Worm (Caenorhabditis elegans): ENCODE data around the gene C24A3.4.

The C24A3.4 gene

ce11 chrX:8969111-8970048, 22.8 kb upstream of the C24A3.4 start (continued):
- TF ChIP-seq ceh-91 (GFP tag; IDR thresholded peaks at IDR 0.05), result no peak
- TF ChIP-seq nfya-2 (GFP tag; IDR thresholded peaks at IDR 0.05), result no peak
- TF ChIP-seq zim-3 (tag; optimal IDR thresholded peaks at IDR 0.05), result no peak
- no peak for TF ChIP-seq madf-6 (GFP tag; IDR thresholded peaks at IDR 0.05)
- TF ChIP-seq tbp1 (GFP tag; optimal IDR thresholded peaks at IDR 0.05), result peak; percentile 87
- TF ChIP-seq ama-1 (optimal IDR thresholded peaks at IDR 0.05), result no peak
- TF ChIP-seq ama-1 (GFP tag; optimal IDR thresholded peaks at IDR 0.05), result peak in 1 of 2 experiments; percentile 27
- no peak for TF ChIP-seq madf-10 (tag; optimal IDR thresholded peaks at IDR 0.05)
- TF ChIP-seq hmg-1.2 (GFP tag; IDR thresholded peaks at IDR 0.05), result peak; percentile 72
- no peak for TF ChIP-seq Y53G8AR.9 (GFP tag; conservative IDR thresholded peaks at IDR 0.05)
- TF ChIP-seq egrh-3 (GFP tag; IDR thresholded peaks at IDR 0.05), result no peak
- no peak for TF ChIP-seq Y95B8A.8 (GFP tag; IDR thresholded peaks at IDR 0.05)
- no peak for TF ChIP-seq B0035.1 (tag; optimal IDR thresholded peaks at IDR 0.05)
- peak; percentile 84 for TF ChIP-seq D2030.7 (GFP tag; IDR thresholded peaks at IDR 0.05)
- TF ChIP-seq T07F8.4 (tag; optimal IDR thresholded peaks at IDR 0.05), result peak; percentile 49
- peak; percentile 76; the same call in 1 of the 2 replicates for TF ChIP-seq pbrm-1 (GFP tag; IDR thresholded peaks at IDR 0.05)
- TF ChIP-seq K11D2.4 (GFP tag; IDR thresholded peaks at IDR 0.05), result no peak
- no peak for TF ChIP-seq ztf-22 (GFP tag; optimal IDR thresholded peaks at IDR 0.05)
- TF ChIP-seq lin-54 (GFP tag; optimal IDR thresholded peaks at IDR 0.05), result no peak
- TF ChIP-seq him-1 (tag; optimal IDR thresholded peaks at IDR 0.05), result peak; percentile 46
- no peak for TF ChIP-seq zfh-2 (GFP tag; conservative IDR thresholded peaks at IDR 0.05)
- TF ChIP-seq mcd-1 (GFP tag; IDR thresholded peaks at IDR 0.05), result no peak
- no peak for TF ChIP-seq efl-1 (GFP tag; optimal IDR thresholded peaks at IDR 0.05)
- peak; percentile 2 for TF ChIP-seq hrde-1 (tag; optimal IDR thresholded peaks at IDR 0.05; ENCODE audit: borderline replicate concordance)
- no peak for TF ChIP-seq F55B11.4 (tag; optimal IDR thresholded peaks at IDR 0.05; ENCODE audit: borderline replicate concordance, insufficient read depth)
- TF ChIP-seq tbx-9 (tag; optimal IDR thresholded peaks at IDR 0.05; ENCODE audit: borderline replicate concordance), result no peak
- TF ChIP-seq F52B5.7 (tag; optimal IDR thresholded peaks at IDR 0.05), result no peak
- no peak for TF ChIP-seq lir-1 (GFP tag; conservative IDR thresholded peaks at IDR 0.05)
- no peak for TF ChIP-seq mel-28 (tag; optimal IDR thresholded peaks at IDR 0.05; ENCODE audit: borderline replicate concordance)
- peak; percentile 75 for TF ChIP-seq ztf-26 (tag; optimal IDR thresholded peaks at IDR 0.05)
- no peak for TF ChIP-seq tlf-1 (GFP tag; optimal IDR thresholded peaks at IDR 0.05)
- no peak for TF ChIP-seq F37B4.10 (GFP tag; IDR thresholded peaks at IDR 0.05)
- no peak for TF ChIP-seq cebp-2 (GFP tag; IDR thresholded peaks at IDR 0.05)
- TF ChIP-seq ccch-3 (GFP tag; optimal IDR thresholded peaks at IDR 0.05), result no peak
- TF ChIP-seq ztf-28 (GFP tag; IDR thresholded peaks at IDR 0.05), result no peak
- no peak for TF ChIP-seq Y67H2A.10 (GFP tag; conservative IDR thresholded peaks at IDR 0.05)
- TF ChIP-seq ceh-58 (GFP tag; IDR thresholded peaks at IDR 0.05), result no peak
- TF ChIP-seq lag-1 (GFP tag; IDR thresholded peaks at IDR 0.05), result no peak
- no peak for TF ChIP-seq mes-4 (tag; optimal IDR thresholded peaks at IDR 0.05)
- TF ChIP-seq ztf-18 (tag; optimal IDR thresholded peaks at IDR 0.05), result peak; percentile 73
- TF ChIP-seq T26A5.8 (tag; optimal IDR thresholded peaks at IDR 0.05), result peak; percentile 34
- peak; percentile 20 for TF ChIP-seq chd-7 (tag; optimal IDR thresholded peaks at IDR 0.05)
- no peak for TF ChIP-seq F49E8.2 (tag; optimal IDR thresholded peaks at IDR 0.05; ENCODE audit: insufficient read depth)
- peak; percentile 23 to 51 for TF ChIP-seq rec-8 (tag; optimal IDR thresholded peaks at IDR 0.05)
- TF ChIP-seq attf-6 (GFP tag; IDR thresholded peaks at IDR 0.05), result peak; percentile 44; the same call in 1 of the 2 replicates
- no peak; the same call in 1 of the 2 replicates for TF ChIP-seq nfyb-1 (GFP tag; IDR thresholded peaks at IDR 0.05)
- no peak for TF ChIP-seq ztf-6 (GFP tag; IDR thresholded peaks at IDR 0.05)
